Worm (Caenorhabditis elegans): Measurements from ENCODE around the gene srh-283.

DNA sequence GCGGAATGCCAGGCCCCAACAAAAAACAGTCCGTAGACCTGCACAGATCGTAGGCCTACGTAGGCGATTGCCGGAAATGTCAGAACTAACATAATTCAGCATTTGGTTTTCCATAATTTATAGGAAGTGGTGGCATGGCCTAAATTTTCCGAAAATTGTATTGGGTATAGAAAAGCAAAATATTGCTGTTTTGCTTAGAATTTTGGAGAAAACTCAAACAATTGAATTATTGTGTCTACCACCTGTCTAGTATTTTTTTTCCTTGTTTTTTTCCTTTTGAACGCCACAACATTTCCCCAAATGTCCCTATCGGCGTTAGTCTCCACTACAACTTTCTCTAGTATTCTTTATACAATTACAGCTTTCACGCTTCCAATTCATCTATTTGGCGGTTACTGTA, 2.1 kb downstream of the srh-283 start, which contains the start of gene srh-284:
- TF ChIP-seq lin-1 (GFP tag; IDR thresholded peaks at IDR 0.05) (no peak), ama-1 (optimal IDR thresholded peaks at IDR 0.05) (no peak), dpl-1 (GFP tag; optimal IDR thresholded peaks at IDR 0.05) (no peak), unc-62 (GFP tag; optimal IDR thresholded peaks at IDR 0.05 in 1 of 2) (no peak), unc-62 (tag; optimal IDR thresholded peaks at IDR 0.05) (no peak), daf-19 (GFP tag; conservative IDR thresholded peaks at IDR 0.05) (no peak)
